Fruit fly (Drosophila melanogaster) whole organism, embryonic: ENCODE measurements around the gene Hr83.

Source experiments
- Atf6 ChIP-seq: fragments of 200-800 bp; sonication (Bioruptor generic); IDR thresholded peaks from 2 replicates; pipeline ENCODE4 v1.3.6; 2022; ENCODE audit warnings: missing biosample characterization, missing genetic modification characterization
- Bteb2 ChIP-seq: fragments of 200-800 bp; sonication (Bioruptor generic); optimal IDR thresholded peaks from 2 replicates; lab custom pipeline; 2016; ENCODE audit warnings: missing biosample characterization, missing genetic modification characterization
- CG10267 ChIP-seq: fragments of 200-800 bp; sonication (Bioruptor generic); optimal IDR thresholded peaks from 2 replicates; lab custom pipeline; 2018; ENCODE audit warnings: missing biosample characterization, mild to moderate bottlenecking, missing genetic modification characterization, moderate library complexity
- CG10654 ChIP-seq: fragments of 200-800 bp; sonication (Bioruptor generic); optimal IDR thresholded peaks from 2 replicates; lab custom pipeline; 2016; ENCODE audit warnings: missing biosample characterization, missing genetic modification characterization
- CG10959 ChIP-seq: fragments of 200-800 bp; sonication (Bioruptor generic); IDR thresholded peaks from 2 replicates; pipeline ENCODE4 v1.3.6; 2022; ENCODE audit warnings: missing biosample characterization, missing genetic modification characterization
- CG1233 ChIP-seq: fragments of 200-800 bp; sonication (Bioruptor generic); optimal IDR thresholded peaks from 4 replicates; lab custom pipeline; 2018; ENCODE audit warnings: missing biosample characterization, mild to moderate bottlenecking, missing genetic modification characterization
- CG12942 ChIP-seq: fragments of 200-800 bp; sonication (Bioruptor generic); optimal IDR thresholded peaks from 3 replicates; lab custom pipeline; 2016; ENCODE audit warnings: missing biosample characterization, missing genetic modification characterization
- CG13624 ChIP-seq: fragments of 200-800 bp; sonication (Bioruptor generic); optimal IDR thresholded peaks from 2 replicates; lab custom pipeline; 2016; ENCODE audit warnings: missing biosample characterization, missing genetic modification characterization
- CG14050 ChIP-seq: fragments of 200-800 bp; sonication (Bioruptor generic); IDR thresholded peaks from 3 replicates; pipeline ENCODE4 v1.3.6; 2022; ENCODE audit warnings: missing biosample characterization, missing genetic modification characterization
- CG14860 ChIP-seq: fragments of 200-800 bp; sonication (Bioruptor generic); IDR thresholded peaks from 3 replicates; pipeline ENCODE4 v1.3.6; 2022; ENCODE audit warnings: missing biosample characterization, missing genetic modification characterization; ENCODE audit not compliant: partially characterized antibody
- CG15269 ChIP-seq: fragments of 200-800 bp; sonication (Bioruptor generic); optimal IDR thresholded peaks from 2 replicates; lab custom pipeline; 2018; ENCODE audit warnings: missing biosample characterization, mild to moderate bottlenecking, missing genetic modification characterization, moderate library complexity
- CG4404 ChIP-seq: fragments of 200-800 bp; sonication (Bioruptor generic); IDR thresholded peaks from 2 replicates; pipeline ENCODE4 v1.3.6; 2022; ENCODE audit warnings: missing biosample characterization, missing genetic modification characterization
- CG5180 ChIP-seq: fragments of 200-800 bp; sonication (Bioruptor generic); optimal IDR thresholded peaks from 3 replicates; lab custom pipeline; 2017; ENCODE audit warnings: missing biosample characterization, missing genetic modification characterization, mild to moderate bottlenecking, moderate library complexity, missing genetic modification reagents
- CG8388 ChIP-seq: fragments of 200-800 bp; sonication (Bioruptor generic); optimal IDR thresholded peaks from 2 replicates; lab custom pipeline; 2019; ENCODE audit warnings: missing biosample characterization, mild to moderate bottlenecking, missing genetic modification characterization, moderate library complexity
- CkIIα-i1 ChIP-seq: fragments of 200-800 bp; sonication (Bioruptor generic); IDR thresholded peaks from 2 replicates; pipeline ENCODE4 v1.3.6; 2022; ENCODE audit warnings: missing biosample characterization, missing genetic modification characterization
- D19B ChIP-seq: fragments of 200-800 bp; sonication (Bioruptor generic); optimal IDR thresholded peaks from 2 replicates; lab custom pipeline; 2017; ENCODE audit warnings: missing biosample characterization, mild to moderate bottlenecking, missing genetic modification characterization
- Dad ChIP-seq: fragments of 200-800 bp; sonication (Bioruptor generic); optimal IDR thresholded peaks from 3 replicates; lab custom pipeline; 2016; ENCODE audit warnings: missing biosample characterization, missing genetic modification characterization
- Dref ChIP-seq: fragments of 200-800 bp; sonication (Bioruptor generic); IDR thresholded peaks from 2 replicates; pipeline ENCODE4 v1.3.6; 2022; ENCODE audit warnings: missing biosample characterization, missing genetic modification characterization
- Ets65A ChIP-seq: fragments of 200-800 bp; sonication (Bioruptor generic); peaks from one replicate; lab custom pipeline; 2016; ENCODE audit warnings: missing biosample characterization, missing genetic modification characterization
- Ets97D ChIP-seq: fragments of 200-800 bp; sonication (Bioruptor generic); optimal IDR thresholded peaks from 3 replicates; lab custom pipeline; 2016; ENCODE audit warnings: missing biosample characterization, missing genetic modification characterization
- HLH4C ChIP-seq: fragments of 200-800 bp; sonication (Bioruptor generic); IDR thresholded peaks from 3 replicates; pipeline ENCODE4 v1.3.6; 2022; ENCODE audit warnings: missing biosample characterization, missing genetic modification characterization; ENCODE audit not compliant: partially characterized antibody
- Hr78 ChIP-seq, 2 experiments: fragments of 200-800 bp in 1 of 2; fragments of >200 bp in 1 of 2; sonication (Bioruptor generic) in 1 of 2; optimal IDR thresholded peaks; 2 replicates each; lab custom pipeline; 2017 to 2019; ENCODE audit warnings: missing biosample characterization in 2 of 2, missing genetic modification characterization in 2 of 2, mild to moderate bottlenecking in 1 of 2, moderate library complexity in 1 of 2
- Kr ChIP-seq: fragments of 200-800 bp; sonication (Bioruptor generic); optimal IDR thresholded peaks from 2 replicates; lab custom pipeline; 2017; ENCODE audit warnings: missing biosample characterization, mild to moderate bottlenecking, missing genetic modification characterization
- Oli ChIP-seq: fragments of 200-800 bp; sonication (Bioruptor generic); optimal IDR thresholded peaks from 2 replicates; lab custom pipeline; 2018; ENCODE audit warnings: missing biosample characterization, mild to moderate bottlenecking, missing genetic modification characterization, moderate library complexity
- Sox100B ChIP-seq: fragments of 200-800 bp; sonication (Bioruptor generic); optimal IDR thresholded peaks from 3 replicates; lab custom pipeline; 2018; ENCODE audit warnings: missing biosample characterization, mild to moderate bottlenecking, missing genetic modification characterization
- Stat92E ChIP-seq, 3 experiments: fragments of >200 bp in 2 of 3; fragments of 200-800 bp in 1 of 3; sonication (Bioruptor generic) in 1 of 3; optimal IDR thresholded peaks; 2 replicates each; lab custom pipeline; 2017 to 2019; ENCODE audit warnings: missing biosample characterization in 3 of 3, missing genetic modification characterization in 3 of 3, mild to moderate bottlenecking in 1 of 3, moderate library complexity in 1 of 3
- amos ChIP-seq: fragments of 200-800 bp; sonication (Bioruptor generic); IDR thresholded peaks from 2 replicates; pipeline ENCODE4 v1.3.6; 2022; ENCODE audit warnings: missing biosample characterization, missing genetic modification characterization; ENCODE audit not compliant: partially characterized antibody
- bab2 ChIP-seq: fragments of 200-800 bp; sonication (Bioruptor generic); optimal IDR thresholded peaks from 2 replicates; lab custom pipeline; 2016; ENCODE audit warnings: missing biosample characterization, missing genetic modification characterization
- emc ChIP-seq: fragments of 200-800 bp; sonication (Bioruptor generic); optimal IDR thresholded peaks from 2 replicates; lab custom pipeline; 2016; ENCODE audit warnings: missing biosample characterization, missing genetic modification characterization
- lmd ChIP-seq: fragments of 200-800 bp; sonication (Bioruptor generic); IDR thresholded peaks from 2 replicates; pipeline ENCODE4 v1.3.6; 2022; ENCODE audit warnings: missing biosample characterization, missing genetic modification characterization
- p53 ChIP-seq: fragments of 200-800 bp; sonication (Bioruptor generic); optimal IDR thresholded peaks from 2 replicates; lab custom pipeline; 2016; ENCODE audit warnings: missing biosample characterization, missing genetic modification characterization
- pan ChIP-seq, 4 experiments: fragments of >200 bp in 3 of 4; fragments of 200-800 bp in 1 of 4; sonication (Bioruptor generic) in 1 of 4; optimal IDR thresholded peaks in 3 of 4; IDR thresholded peaks in 1 of 4; 2 replicates each; pipeline versions ENCODE4 v1.3.6 to Lab custom; 2017 to 2022; ENCODE audit warnings: missing biosample characterization in 2 of 4, missing genetic modification characterization in 2 of 4, mixed read lengths in 1 of 4
- row ChIP-seq: fragments of 200-800 bp; sonication (Bioruptor generic); IDR thresholded peaks from 3 replicates; pipeline ENCODE4 v1.3.6; 2022; ENCODE audit warnings: missing biosample characterization, missing genetic modification characterization
- sd ChIP-seq: fragments of 200-800 bp; sonication (Bioruptor generic); optimal IDR thresholded peaks from 3 replicates; lab custom pipeline; 2018; ENCODE audit warnings: missing biosample characterization, mild to moderate bottlenecking, missing genetic modification characterization, moderate library complexity
- sens-2 ChIP-seq: fragments of 200-800 bp; sonication (Bioruptor generic); IDR thresholded peaks from 2 replicates; pipeline ENCODE4 v1.3.6; 2022; ENCODE audit warnings: missing biosample characterization, missing genetic modification characterization
- slp2 ChIP-seq: fragments of 200-800 bp; sonication (Bioruptor generic); optimal IDR thresholded peaks from 2 replicates; lab custom pipeline; 2016; ENCODE audit warnings: missing biosample characterization, missing genetic modification characterization
- so ChIP-seq: fragments of 200-800 bp; sonication (Bioruptor generic); IDR thresholded peaks from 3 replicates; pipeline ENCODE4 v1.3.6; 2022; ENCODE audit warnings: missing biosample characterization, missing genetic modification characterization
- tgo ChIP-seq: fragments of 200-800 bp; sonication (Bioruptor generic); IDR thresholded peaks from 3 replicates; pipeline ENCODE4 v1.3.6; 2022; ENCODE audit warnings: missing biosample characterization, missing genetic modification characterization
- trem ChIP-seq: fragments of 200-800 bp; optimal IDR thresholded peaks from 3 replicates; lab custom pipeline; 2019; ENCODE audit warnings: missing biosample characterization, mild to moderate bottlenecking, missing genetic modification characterization, moderate library complexity
- wdn ChIP-seq: fragments of 200-800 bp; sonication (Bioruptor generic); IDR thresholded peaks from 2 replicates; pipeline ENCODE4 v1.3.6; 2022; ENCODE audit warnings: missing biosample characterization, missing genetic modification characterization

The Hr83 gene

DNA sequence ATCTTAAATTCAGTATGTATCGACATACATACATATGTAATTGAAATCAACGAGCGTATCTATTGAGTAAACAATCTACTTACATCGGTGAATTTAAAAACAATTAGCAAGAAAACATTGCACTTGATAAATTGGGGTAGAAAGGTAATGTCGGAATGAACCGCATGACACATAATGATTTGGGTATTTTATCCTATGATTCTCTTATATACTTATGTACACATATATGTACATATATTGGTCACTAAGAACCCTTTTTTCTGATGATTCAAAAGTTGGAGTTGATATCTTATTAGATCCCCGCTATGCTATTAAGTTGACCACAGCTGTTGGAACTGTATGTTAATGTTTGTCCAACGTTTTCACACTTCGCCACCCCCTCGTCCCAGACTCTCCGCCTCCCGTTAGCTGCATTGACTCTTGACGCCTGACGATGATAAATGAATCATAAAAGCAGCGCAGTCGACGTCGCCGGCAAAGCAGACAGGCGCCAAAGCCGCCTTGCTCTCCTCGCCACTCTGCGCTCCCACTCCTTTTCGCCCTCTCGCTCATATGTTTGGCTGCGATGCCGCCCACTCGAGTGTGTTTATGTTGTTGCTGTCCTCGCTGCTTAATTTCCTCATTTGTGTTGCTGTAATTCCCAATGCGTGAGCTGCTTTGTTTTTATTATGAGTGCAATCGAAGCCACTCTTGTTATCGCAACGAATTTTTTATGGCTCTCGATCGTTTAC lies 4.0 kb downstream of the Hr83 start (continued):
- TF ChIP-seq HLH4C (GFP tag; lab: Robert Waterston, UW) (no peak), Kr (GFP tag; lab: Kevin White, UChicago) (no peak), Dref (GFP tag; lab: Robert Waterston, UW) (no peak), CG5180 (GFP tag; lab: Kevin White, UChicago) (no peak), row (GFP tag; lab: Robert Waterston, UW) (peak; percentile 44), so (GFP tag; lab: Robert Waterston, UW) (no peak), Hr78 (GFP tag; optimal IDR thresholded peaks at IDR 0.05; lab: Kevin White, UChicago) (peak in 1 of 2 experiments; percentile 29), CG1233 (GFP tag; lab: Kevin White, UChicago) (peak; percentile 29), CG12942 (GFP tag; lab: Kevin White, UChicago) (no peak), CG13624 (GFP tag; lab: Kevin White, UChicago) (no peak), Bteb2 (GFP tag; lab: Kevin White, UChicago) (no peak), wdn (GFP tag; lab: Robert Waterston, UW) (no peak), pan (optimal IDR thresholded peaks at IDR 0.05; lab: Kevin White, UChicago) (no peak), pan (GFP tag; optimal IDR thresholded peaks at IDR 0.05 in 1 of 2, IDR thresholded peaks at IDR 0.05 in 1 of 2) (no peak), CG10654 (GFP tag; lab: Kevin White, UChicago) (no peak), Stat92E (GFP tag; optimal IDR thresholded peaks at IDR 0.05; lab: Kevin White, UChicago) (no peak), Sox100B (peak; percentile 58), slp2 (no peak), Dad (GFP tag; lab: Kevin White, UChicago) (no peak), amos (no peak), Ets97D (no peak), CG14050 (GFP tag; lab: Robert Waterston, UW) (no peak), CG14860 (GFP tag; lab: Robert Waterston, UW) (no peak), Atf6 (GFP tag; lab: Robert Waterston, UW) (no peak), trem (tag; lab: Kevin White, UChicago) (no peak), CG10267 (tag; lab: Kevin White, UChicago) (peak; percentile 21), sens-2 (GFP tag; lab: Robert Waterston, UW) (no peak), emc (GFP tag; lab: Kevin White, UChicago) (no peak), Oli (tag; lab: Kevin White, UChicago) (peak; percentile 69), sd (tag; lab: Kevin White, UChicago) (no peak), D19B (no peak), CG15269 (tag; lab: Kevin White, UChicago) (peak; percentile 44), tgo (GFP tag; lab: Robert Waterston, UW) (no peak), CG4404 (GFP tag; lab: Robert Waterston, UW) (no peak), CG10959 (no peak), Ets65A (GFP tag; lab: Kevin White, UChicago) (no peak), bab2 (GFP tag; lab: Kevin White, UChicago) (no peak), CG8388 (peak; percentile 5), lmd (0 out of 2 replicates have a peak, but pooled peaks have one; percentile 7), p53 (GFP tag; lab: Kevin White, UChicago) (no peak), CkIIα-i1 (GFP tag; lab: Robert Waterston, UW) (no peak)
